Fruit fly (Drosophila melanogaster): ENCODE results near the gene crol.
A peak's percentile ranks its signal among the peaks of the same experiment; 100 is the strongest.

crol gene

dm6 chr2L:11833786-11834185, 24.5 kb upstream of the crol start, which contains the start of gene CG45011:
Gene CG45011 (plus strand): TSS chr2L:11834086.
- TF ChIP-seq CG4318 (GFP tag; optimal IDR thresholded peaks at IDR 0.05) (no peak), esn (GFP tag; optimal IDR thresholded peaks at IDR 0.05) (no peak), acj6 (GFP tag; optimal IDR thresholded peaks at IDR 0.05) (no peak), CG6276 (GFP tag; optimal IDR thresholded peaks at IDR 0.05) (no peak), CG10631 (GFP tag; optimal IDR thresholded peaks at IDR 0.05) (no peak), CG9139 (GFP tag; optimal IDR thresholded peaks at IDR 0.05) (no peak), vri (GFP tag; optimal IDR thresholded peaks at IDR 0.05) (no peak), Lpt (GFP tag; optimal IDR thresholded peaks at IDR 0.05) (no peak), CG8632 (GFP tag; optimal IDR thresholded peaks at IDR 0.05) (no peak), CG6163 (GFP tag; IDR thresholded peaks at IDR 0.05) (no peak), topi (GFP tag; optimal IDR thresholded peaks at IDR 0.05) (no peak), svp (GFP tag) (no peak), cyc (GFP tag; optimal IDR thresholded peaks at IDR 0.05) (no peak)

DNA sequence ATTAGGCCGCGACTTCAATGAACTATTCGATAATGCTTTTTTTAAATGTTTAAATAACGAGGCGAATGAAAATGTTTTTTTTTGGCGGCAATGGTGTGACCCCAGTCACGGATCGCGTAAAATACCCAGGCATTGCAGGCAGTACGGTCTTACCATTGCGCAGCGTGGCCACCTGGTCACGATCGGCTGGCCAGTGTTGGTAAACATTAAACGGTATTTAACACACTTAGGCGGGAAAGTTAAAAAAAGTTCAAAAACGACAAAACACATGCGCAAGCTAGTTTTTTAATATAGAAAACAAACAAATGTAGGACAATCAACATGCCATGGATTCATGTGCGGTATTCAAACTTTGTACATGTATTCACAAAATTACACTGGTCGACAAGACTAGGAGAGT, 20.0 kb upstream of the crol start, which contains the start of gene esc:
TSS of gene esc (minus strand) at position 129 of the 400 bp plus-strand sequence.
- TF ChIP-seq CG4318 (GFP tag; optimal IDR thresholded peaks at IDR 0.05) (no peak), cyc (GFP tag; optimal IDR thresholded peaks at IDR 0.05) (peak; percentile 28), Sox14 (GFP tag; optimal IDR thresholded peaks at IDR 0.05) (peak; percentile 21), CG31627 (GFP tag; optimal IDR thresholded peaks at IDR 0.05) (peak; percentile 26)

- no peak for TF ChIP-seq Eip75B (GFP tag; optimal IDR thresholded peaks at IDR 0.05)
- TF ChIP-seq Sox15 (GFP tag; optimal IDR thresholded peaks at IDR 0.05): no peak
- no peak for TF ChIP-seq CG7368 (GFP tag; optimal IDR thresholded peaks at IDR 0.05)
- TF ChIP-seq CG11902 (GFP tag; optimal IDR thresholded peaks at IDR 0.05): no peak
- no peak for TF ChIP-seq CG10631 (GFP tag; optimal IDR thresholded peaks at IDR 0.05)
- TF ChIP-seq Sox14 (GFP tag; optimal IDR thresholded peaks at IDR 0.05): no peak
- TF ChIP-seq CG11294 (GFP tag; IDR thresholded peaks at IDR 0.05): no peak
- TF ChIP-seq Ets21C (GFP tag; optimal IDR thresholded peaks at IDR 0.05): no peak
- TF ChIP-seq CG6792 (GFP tag; optimal IDR thresholded peaks at IDR 0.05): no peak
- no peak for TF ChIP-seq Blimp-1 (GFP tag; optimal IDR thresholded peaks at IDR 0.05)
- TF ChIP-seq CG11762 (GFP tag; optimal IDR thresholded peaks at IDR 0.05; ENCODE audit: insufficient read depth): no peak
- no peak for TF ChIP-seq CG6276 (GFP tag; optimal IDR thresholded peaks at IDR 0.05)
- no peak for TF ChIP-seq vri (GFP tag; optimal IDR thresholded peaks at IDR 0.05)
- no peak for TF ChIP-seq CG32006 (GFP tag; optimal IDR thresholded peaks at IDR 0.05)
- TF ChIP-seq CG1621 (tag; optimal IDR thresholded peaks at IDR 0.05): no peak
- no peak for TF ChIP-seq CG8632 (GFP tag; optimal IDR thresholded peaks at IDR 0.05)
- no peak for TF ChIP-seq Hr39 (GFP tag; optimal IDR thresholded peaks at IDR 0.05)
- TF ChIP-seq acj6 (GFP tag; optimal IDR thresholded peaks at IDR 0.05): no peak
Observed at dm6 chr2L:11823470-11824162, 14.4 kb upstream of the crol start.

DNA sequence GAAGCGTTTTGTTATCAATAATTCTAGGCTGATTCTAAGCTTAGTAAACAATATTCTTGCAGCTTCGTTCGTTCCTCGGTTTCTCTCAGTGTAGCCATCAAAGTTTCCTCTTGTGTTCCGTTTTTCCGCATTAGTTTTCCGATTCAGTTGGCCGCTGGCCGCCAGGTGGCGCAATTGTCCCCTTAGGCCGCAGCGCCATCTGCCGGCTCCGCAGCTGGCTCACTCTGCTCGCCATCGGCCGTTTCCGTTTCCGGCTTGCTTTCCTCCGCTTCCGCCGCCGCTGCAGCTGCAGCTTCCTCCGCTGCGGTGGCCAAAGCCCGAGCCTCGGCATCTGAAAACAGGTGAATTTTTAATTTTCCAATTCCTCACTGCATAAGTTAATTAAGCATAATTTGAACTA, 7.1 kb upstream of the crol start:
- peak; percentile 40 to 58 for TF ChIP-seq salr (GFP tag; optimal IDR thresholded peaks at IDR 0.05)
- peak; percentile 89 for TF ChIP-seq fkh (GFP tag; optimal IDR thresholded peaks at IDR 0.05)
- no peak for TF ChIP-seq CG6276 (GFP tag; optimal IDR thresholded peaks at IDR 0.05)
- TF ChIP-seq fd85E (GFP tag; optimal IDR thresholded peaks at IDR 0.05): peak; percentile 20
- peak; percentile 33 for TF ChIP-seq Lpt (GFP tag; optimal IDR thresholded peaks at IDR 0.05)
- peak; percentile 75 for TF ChIP-seq spab (GFP tag; optimal IDR thresholded peaks at IDR 0.05)
- peak; percentile 20 for TF ChIP-seq CG16779 (tag; optimal IDR thresholded peaks at IDR 0.05)
- TF ChIP-seq fd59A (GFP tag; optimal IDR thresholded peaks at IDR 0.05): peak; percentile 53
- TF ChIP-seq Eip93F (GFP tag; optimal IDR thresholded peaks at IDR 0.05): no peak
- no peak for TF ChIP-seq Sox14 (GFP tag; optimal IDR thresholded peaks at IDR 0.05)
- TF ChIP-seq Hr39 (GFP tag; optimal IDR thresholded peaks at IDR 0.05): no peak
- peak; percentile 77 for TF ChIP-seq CG10669 (GFP tag; optimal IDR thresholded peaks at IDR 0.05)
- peak; percentile 25 for TF ChIP-seq Blimp-1 (GFP tag; optimal IDR thresholded peaks at IDR 0.05)
- TF ChIP-seq vri (GFP tag; optimal IDR thresholded peaks at IDR 0.05): peak; percentile 17
- TF ChIP-seq CG11762 (GFP tag; optimal IDR thresholded peaks at IDR 0.05; ENCODE audit: insufficient read depth): peak; percentile 62
- TF ChIP-seq dsx (GFP tag; optimal IDR thresholded peaks at IDR 0.05; ENCODE audit: poor library complexity, severe bottlenecking): peak; percentile 24
- TF ChIP-seq net (GFP tag; optimal IDR thresholded peaks at IDR 0.05): peak; percentile 59
- TF ChIP-seq lz (GFP tag; optimal IDR thresholded peaks at IDR 0.05): peak; percentile 38
- TF ChIP-seq CG34406 (GFP tag; optimal IDR thresholded peaks at IDR 0.05): peak; percentile 46
- peak; percentile 27; the same call in 1 of the 3 replicates for TF ChIP-seq CG8119 (GFP tag; IDR thresholded peaks at IDR 0.05)
- TF ChIP-seq CG15336 (GFP tag; IDR thresholded peaks at IDR 0.05): peak; percentile 25; the same call in 1 of the 2 replicates
- TF ChIP-seq achi (GFP tag; optimal IDR thresholded peaks at IDR 0.05): peak; percentile 62
- peak; percentile 23 for TF ChIP-seq CG8632 (GFP tag; optimal IDR thresholded peaks at IDR 0.05)
- peak; percentile 66 for TF ChIP-seq pdm3 (GFP tag; optimal IDR thresholded peaks at IDR 0.05)
- peak; percentile 59 for TF ChIP-seq Met (GFP tag; optimal IDR thresholded peaks at IDR 0.05)
